Worm (Caenorhabditis elegans) whole organism, L4 larva: Measurements from ENCODE around the gene F32D8.8.
A peak's percentile ranks its signal among the peaks of the same experiment; 100 is the strongest.

Experiments
- F37D6.2 ChIP-seq: sonication (generic microtip); optimal IDR thresholded peaks from 2 replicates; lab custom pipeline; 2016; ENCODE audit warnings: mild to moderate bottlenecking, missing genetic modification characterization, missing compliant biosample characterization
- F44E2.7 ChIP-seq: fragments of 200-800 bp; sonication (Bioruptor generic); IDR thresholded peaks from 2 replicates; pipeline ENCODE4 v2.1.2; 2022; ENCODE audit warnings: missing genetic modification characterization, missing compliant biosample characterization
- R02D3.7 ChIP-seq: fragments of 150-350 bp; sonication (generic microtip); optimal IDR thresholded peaks from 3 replicates; lab custom pipeline; 2014; ENCODE audit warnings: missing biosample characterization, missing genetic modification characterization
- T20F7.1 ChIP-seq: fragments of 200-800 bp; sonication (Bioruptor generic); optimal IDR thresholded peaks from 2 replicates; lab custom pipeline; 2018; ENCODE audit warnings: mild to moderate bottlenecking, missing genetic modification characterization, missing compliant biosample characterization
- T26A8.4 ChIP-seq: fragments of 200-800 bp; sonication (Bioruptor generic); IDR thresholded peaks from 2 replicates; pipeline ENCODE4 v1.3.6; 2022; ENCODE audit warnings: missing genetic modification characterization, missing compliant biosample characterization
- Y105C5A.15 ChIP-seq: fragments of 200-800 bp; sonication (Bioruptor generic); IDR thresholded peaks from 2 replicates; pipeline ENCODE4 v1.3.6; 2022; ENCODE audit warnings: missing genetic modification characterization, missing compliant biosample characterization
- Y75B8A.6 ChIP-seq: fragments of 200-800 bp; sonication (Bioruptor generic); IDR thresholded peaks from 2 replicates; pipeline ENCODE4 v1.3.6; 2022; ENCODE audit warnings: missing genetic modification reagents, missing genetic modification characterization, missing compliant biosample characterization
- ZK546.5 ChIP-seq, 2 experiments: sonication (generic microtip); optimal IDR thresholded peaks; 2 replicates each; lab custom pipeline; 2017; ENCODE audit warnings: missing biosample characterization in 2 of 2, missing genetic modification characterization in 2 of 2
- aha-1 ChIP-seq: fragments of 150-350 bp; peaks from one replicate; lab custom pipeline; 2014; ENCODE audit warnings: missing biosample characterization, missing genetic modification characterization
- ama-1 ChIP-seq: fragments of 150-350 bp; optimal IDR thresholded peaks from 2 replicates; lab custom pipeline; 2014; ENCODE audit warnings: inconsistent platforms, mixed read lengths
- attf-4 ChIP-seq: sonication (generic microtip); optimal IDR thresholded peaks from 3 replicates; lab custom pipeline; 2017; ENCODE audit warnings: missing biosample characterization, missing genetic modification characterization
- ceh-44 ChIP-seq: fragments of 200-800 bp; sonication (Bioruptor generic); IDR thresholded peaks from 2 replicates; pipeline ENCODE4 v1.3.6; 2022; ENCODE audit warnings: missing genetic modification reagents, missing genetic modification characterization, missing compliant biosample characterization
- ces-1 ChIP-seq: fragments of 150-350 bp; sonication (generic microtip); optimal IDR thresholded peaks from 4 replicates; lab custom pipeline; 2014; ENCODE audit warnings: missing biosample characterization, missing genetic modification reagents, missing genetic modification characterization
- cey-2 ChIP-seq: sonication (generic microtip); optimal IDR thresholded peaks from 3 replicates; lab custom pipeline; 2017; ENCODE audit warnings: missing genetic modification characterization, mild to moderate bottlenecking, missing compliant biosample characterization, antibody characterized with exemption, borderline replicate concordance; ENCODE audit not compliant: insufficient read depth
- dmd-6 ChIP-seq: fragments of 200-800 bp; sonication (Bioruptor generic); IDR thresholded peaks from 2 replicates; pipeline ENCODE4 v1.3.6; 2022; ENCODE audit warnings: missing genetic modification reagents, missing genetic modification characterization, missing compliant biosample characterization
- dpl-1 ChIP-seq: fragments of 150-350 bp; optimal IDR thresholded peaks from 2 replicates; lab custom pipeline; 2014; ENCODE audit warnings: missing biosample characterization, missing genetic modification reagents, missing genetic modification characterization
- egl-27 ChIP-seq: sonication (generic microtip); optimal IDR thresholded peaks from 3 replicates; lab custom pipeline; 2017; ENCODE audit warnings: missing biosample characterization, missing genetic modification reagents, missing genetic modification characterization
- fkh-10 ChIP-seq: fragments of 150-350 bp; optimal IDR thresholded peaks from 2 replicates; lab custom pipeline; 2014; ENCODE audit warnings: missing biosample characterization, missing genetic modification reagents, missing genetic modification characterization
- hlh-30 ChIP-seq: sonication (generic microtip); optimal IDR thresholded peaks from 2 replicates; lab custom pipeline; 2017; ENCODE audit warnings: antibody characterized with exemption, mild to moderate bottlenecking, missing genetic modification characterization, missing compliant biosample characterization; ENCODE audit not compliant: insufficient read depth
- hmg-1.1 ChIP-seq: fragments of 200-800 bp; sonication (Bioruptor generic); IDR thresholded peaks from 2 replicates; pipeline ENCODE4 v1.3.6; 2022; ENCODE audit warnings: missing genetic modification reagents, missing genetic modification characterization, missing compliant biosample characterization
- lin-13 ChIP-seq: fragments of 150-350 bp; optimal IDR thresholded peaks from 2 replicates; lab custom pipeline; 2014; ENCODE audit warnings: missing biosample characterization, missing genetic modification reagents, missing genetic modification characterization
- lin-39 ChIP-seq: fragments of 150-350 bp; optimal IDR thresholded peaks from 2 replicates; lab custom pipeline; 2014; ENCODE audit warnings: missing biosample characterization, missing genetic modification reagents, missing genetic modification characterization
- lir-3 ChIP-seq: sonication (generic microtip); optimal IDR thresholded peaks from 2 replicates; lab custom pipeline; 2016; ENCODE audit warnings: mild to moderate bottlenecking, missing genetic modification characterization, missing compliant biosample characterization
- lsy-2 ChIP-seq, 2 experiments: fragments of 150-350 bp in 1 of 2; sonication (generic microtip) in 1 of 2; optimal IDR thresholded peaks; 2 replicates each; lab custom pipeline; 2014 to 2017; ENCODE audit warnings: missing biosample characterization in 2 of 2, missing genetic modification characterization in 2 of 2
- mdl-1 ChIP-seq, 2 experiments: fragments of 150-350 bp in 1 of 2; sonication (generic microtip) in 1 of 2; optimal IDR thresholded peaks; 2 replicates each; lab custom pipeline; 2014 to 2017; ENCODE audit warnings: missing biosample characterization in 2 of 2, missing genetic modification characterization in 2 of 2
- mep-1 ChIP-seq: fragments of 150-350 bp; sonication (generic microtip); optimal IDR thresholded peaks from 3 replicates; lab custom pipeline; 2014; ENCODE audit warnings: missing biosample characterization, missing genetic modification characterization
- mes-2 ChIP-seq: sonication (generic microtip); optimal IDR thresholded peaks from 2 replicates; lab custom pipeline; 2016; ENCODE audit warnings: missing genotype, mild to moderate bottlenecking, missing genetic modification characterization, missing compliant biosample characterization; ENCODE audit not compliant: poor library complexity, severe bottlenecking
- mxl-2 ChIP-seq: fragments of 200-800 bp; sonication (Bioruptor generic); conservative IDR thresholded peaks from 2 replicates; pipeline ENCODE4 v1.3.6; 2022; ENCODE audit warnings: missing genetic modification reagents, missing genetic modification characterization, missing compliant biosample characterization
- nhr-10 ChIP-seq: fragments of 150-350 bp; optimal IDR thresholded peaks from 2 replicates; lab custom pipeline; 2014; ENCODE audit warnings: missing biosample characterization, missing genetic modification characterization
- nhr-11 ChIP-seq: fragments of 150-350 bp; optimal IDR thresholded peaks from 2 replicates; lab custom pipeline; 2014; ENCODE audit warnings: missing biosample characterization, missing genetic modification characterization
- nhr-28 ChIP-seq: fragments of 150-350 bp; optimal IDR thresholded peaks from 2 replicates; lab custom pipeline; 2014; ENCODE audit warnings: missing biosample characterization, missing genetic modification characterization
- nhr-41 ChIP-seq: fragments of 200-800 bp; sonication (Bioruptor generic); IDR thresholded peaks from 2 replicates; pipeline ENCODE4 v1.3.6; 2022; ENCODE audit warnings: missing genetic modification reagents, missing genetic modification characterization, missing compliant biosample characterization
- nhr-48 ChIP-seq: sonication (generic microtip); optimal IDR thresholded peaks from 2 replicates; lab custom pipeline; 2016; ENCODE audit warnings: mild to moderate bottlenecking, missing genetic modification characterization, missing compliant biosample characterization
- nhr-6 ChIP-seq: fragments of 150-350 bp; optimal IDR thresholded peaks from 2 replicates; lab custom pipeline; 2014; ENCODE audit warnings: missing biosample characterization, missing genetic modification characterization
- nhr-77 ChIP-seq: fragments of 150-350 bp; optimal IDR thresholded peaks from 2 replicates; lab custom pipeline; 2014; ENCODE audit warnings: missing biosample characterization, missing genetic modification characterization
- pha-4 ChIP-seq, 2 experiments: fragments of 150-350 bp in 1 of 2; fragments of 200-800 bp in 1 of 2; sonication (Bioruptor generic) in 1 of 2; IDR thresholded peaks in 1 of 2; optimal IDR thresholded peaks in 1 of 2; 2 replicates each; pipeline versions ENCODE4 v1.3.6 to Lab custom; 2014 to 2022; ENCODE audit warnings: missing genetic modification characterization in 2 of 2, missing genetic modification reagents in 2 of 2, missing biosample characterization in 1 of 2, missing compliant biosample characterization in 1 of 2
- pqm-1 ChIP-seq: sonication (generic microtip); optimal IDR thresholded peaks from 2 replicates; lab custom pipeline; 2017; ENCODE audit warnings: missing biosample characterization, missing genetic modification characterization
- rbr-2 ChIP-seq: sonication (generic microtip); optimal IDR thresholded peaks from 2 replicates; lab custom pipeline; 2016; ENCODE audit warnings: missing genotype, missing genetic modification characterization, missing compliant biosample characterization
- set-16 ChIP-seq: fragments of 200-800 bp; sonication (Bioruptor generic); IDR thresholded peaks from 2 replicates; pipeline ENCODE4 v1.3.6; 2022; ENCODE audit warnings: missing genetic modification reagents, missing genetic modification characterization, missing compliant biosample characterization
- snpc-1.2 ChIP-seq: fragments of 200-800 bp; sonication (Bioruptor generic); IDR thresholded peaks from 2 replicates; pipeline ENCODE4 v1.3.6; 2022; ENCODE audit warnings: missing genetic modification reagents, missing genetic modification characterization, missing compliant biosample characterization
- snpc-4 ChIP-seq: fragments of 150-350 bp; optimal IDR thresholded peaks from 2 replicates; lab custom pipeline; 2014; ENCODE audit warnings: missing biosample characterization, missing genetic modification characterization
- spr-1 ChIP-seq: sonication (generic microtip); optimal IDR thresholded peaks from 2 replicates; lab custom pipeline; 2016; ENCODE audit warnings: mild to moderate bottlenecking, missing genetic modification characterization, missing compliant biosample characterization
- tra-1 ChIP-seq: fragments of 200-800 bp; sonication (Bioruptor generic); IDR thresholded peaks from 2 replicates; pipeline ENCODE4 v1.3.6; 2022; ENCODE audit warnings: missing genetic modification reagents, missing genetic modification characterization, missing compliant biosample characterization
- zfp-3 ChIP-seq: fragments of 200-800 bp; sonication (Bioruptor generic); conservative IDR thresholded peaks from 2 replicates; pipeline ENCODE4 v1.3.6; 2022; ENCODE audit warnings: missing genetic modification reagents, missing genetic modification characterization, missing compliant biosample characterization
- zip-2 ChIP-seq: fragments of 150-350 bp; optimal IDR thresholded peaks from 2 replicates; lab custom pipeline; 2014; ENCODE audit warnings: missing biosample characterization, missing genetic modification characterization
- ztf-7 ChIP-seq: fragments of 150-350 bp; optimal IDR thresholded peaks from 2 replicates; lab custom pipeline; 2014; ENCODE audit warnings: missing biosample characterization, missing genetic modification characterization

F32D8.8 gene

ce11 chrV:10944903-10945302, 42.3 kb upstream of the F32D8.8 start:
- TF ChIP-seq snpc-1.2 (no peak), lir-3 (tag; lab: Kevin White, UChicago) (no peak), lsy-2 (tag; optimal IDR thresholded peaks at IDR 0.05; lab: Kevin White, UChicago) (peak in 1 of 2 experiments; percentile 9), ces-1 (GFP tag; lab: Kevin White, UChicago) (peak; percentile 32), hlh-30 (no peak), lin-39 (tag; lab: Kevin White, UChicago) (no peak), fkh-10 (GFP tag; lab: Kevin White, UChicago) (peak; percentile 70)

ce11 chrV:10942161-10942560, 39.6 kb upstream of the F32D8.8 start, which contains the start of gene zip-9:
Gene zip-9 (plus strand): TSS chrV:10942461.
- TF ChIP-seq Y75B8A.6 (0 out of 2 replicates have a peak, but pooled peaks have one; percentile 18), nhr-48 (no peak), F44E2.7 (GFP tag; lab: Robert Waterston, UW) (no peak), zfp-3 (GFP tag; lab: Robert Waterston, UW) (no peak), mxl-2 (GFP tag; lab: Robert Waterston, UW) (no peak)

ce11 chrV:10941150-10941549, 38.6 kb upstream of the F32D8.8 start, which contains the start of gene F17C11.26:
Gene F17C11.26 (plus strand): TSS chrV:10941450.
- no peak for TF ChIP-seq T20F7.1 (GFP tag; lab: Kevin White, UChicago)

- no peak for TF ChIP-seq attf-4 (tag; lab: Kevin White, UChicago)
- no peak for TF ChIP-seq R02D3.7 (tag; lab: Kevin White, UChicago)
- TF ChIP-seq ceh-44 (GFP tag; lab: Robert Waterston, UW): no peak
- peak; percentile 96 for TF ChIP-seq zip-2
- TF ChIP-seq nhr-28 (tag; lab: Kevin White, UChicago): peak; percentile 95
- TF ChIP-seq hlh-30: peak; percentile 58
- TF ChIP-seq snpc-4 (tag; lab: Kevin White, UChicago): no peak
- TF ChIP-seq ama-1: peak; percentile 58
- peak; percentile 71 for TF ChIP-seq nhr-10 (tag; lab: Kevin White, UChicago)
- TF ChIP-seq tra-1 (GFP tag; lab: Robert Waterston, UW): peak; percentile 33; the same call in 1 of the 2 replicates
- TF ChIP-seq dpl-1 (GFP tag; lab: Kevin White, UChicago): peak; percentile 36
- peak; percentile 65 for TF ChIP-seq mep-1 (tag; lab: Kevin White, UChicago)
- TF ChIP-seq egl-27 (tag; lab: Kevin White, UChicago): no peak
- no peak for TF ChIP-seq set-16 (GFP tag; lab: Robert Waterston, UW)
- TF ChIP-seq nhr-48: peak; percentile 89
- no peak for TF ChIP-seq Y105C5A.15
- TF ChIP-seq F37D6.2: peak; percentile 33
- TF ChIP-seq mes-2 (tag; lab: Kevin White, UChicago): peak; percentile 61
- TF ChIP-seq spr-1: peak; percentile 71
- TF ChIP-seq pha-4 (GFP tag; IDR thresholded peaks at IDR 0.05; lab: Robert Waterston, UW): peak; percentile 82
- no peak for TF ChIP-seq pha-4 (tag; optimal IDR thresholded peaks at IDR 0.05; lab: Kevin White, UChicago)
- TF ChIP-seq T26A8.4 (GFP tag; lab: Robert Waterston, UW): peak; percentile 77; the same call in 1 of the 2 replicates
- TF ChIP-seq pqm-1: peak; percentile 28
- peak; percentile 85; the same call in 1 of the 2 replicates for TF ChIP-seq dmd-6 (GFP tag; lab: Robert Waterston, UW)
- TF ChIP-seq nhr-41 (GFP tag; lab: Robert Waterston, UW): 0 out of 2 replicates have a peak, but pooled peaks have one; percentile 31
- TF ChIP-seq hmg-1.1 (GFP tag; lab: Robert Waterston, UW): peak; percentile 55; the same call in 1 of the 2 replicates
- peak; percentile 67 for TF ChIP-seq lin-13
- no peak for TF ChIP-seq ZK546.5 (tag; optimal IDR thresholded peaks at IDR 0.05; lab: Kevin White, UChicago)
- TF ChIP-seq nhr-11 (tag; lab: Kevin White, UChicago): peak; percentile 31
- peak; percentile 8 for TF ChIP-seq nhr-6 (tag; lab: Kevin White, UChicago)
- peak; percentile 91 for TF ChIP-seq ztf-7 (tag; lab: Kevin White, UChicago)
- peak; percentile 49 for TF ChIP-seq aha-1 (tag; lab: Kevin White, UChicago)
- TF ChIP-seq rbr-2 (tag; lab: Kevin White, UChicago): peak; percentile 42
- peak; percentile 51 for TF ChIP-seq cey-2 (tag; lab: Kevin White, UChicago)
- peak; percentile 70 to 72 for TF ChIP-seq mdl-1 (tag; optimal IDR thresholded peaks at IDR 0.05; lab: Kevin White, UChicago)
- peak; percentile 66 for TF ChIP-seq nhr-77
Observed at ce11 chrV:10940571-10940991, 38.0 kb upstream of the F32D8.8 start.
